Worm (Caenorhabditis elegans): Measurements from ENCODE around the gene T22F7.4.

- TF ChIP-seq ceh-13 (GFP tag; optimal IDR thresholded peaks at IDR 0.05) (no peak), F13C5.2 (tag; optimal IDR thresholded peaks at IDR 0.05) (no peak), hnd-1 (tag; optimal IDR thresholded peaks at IDR 0.05) (no peak), ama-1 (optimal IDR thresholded peaks at IDR 0.05) (no peak), B0310.2 (tag; optimal IDR thresholded peaks at IDR 0.05) (no peak), tbx-37 (GFP tag; conservative IDR thresholded peaks at IDR 0.05) (no peak), tbx-11 (GFP tag; IDR thresholded peaks at IDR 0.05) (no peak), scrt-1 (GFP tag; IDR thresholded peaks at IDR 0.05) (no peak), sea-1 (GFP tag; conservative IDR thresholded peaks at IDR 0.05) (no peak), hmbx-1 (tag; optimal IDR thresholded peaks at IDR 0.05) (no peak), aly-1 (tag; optimal IDR thresholded peaks at IDR 0.05) (no peak), flt-1 (GFP tag; IDR thresholded peaks at IDR 0.05) (no peak), tra-4 (tag; optimal IDR thresholded peaks at IDR 0.05) (no peak), hmg-4 (GFP tag; optimal IDR thresholded peaks at IDR 0.05) (no peak)
These were observed 42.1 kb upstream of the T22F7.4 start for ce11 chrIII:568815-569214.

Data from whole organism, early embryonic.